Worm (Caenorhabditis elegans): ENCODE measurements around the gene dpy-7.

DNA sequence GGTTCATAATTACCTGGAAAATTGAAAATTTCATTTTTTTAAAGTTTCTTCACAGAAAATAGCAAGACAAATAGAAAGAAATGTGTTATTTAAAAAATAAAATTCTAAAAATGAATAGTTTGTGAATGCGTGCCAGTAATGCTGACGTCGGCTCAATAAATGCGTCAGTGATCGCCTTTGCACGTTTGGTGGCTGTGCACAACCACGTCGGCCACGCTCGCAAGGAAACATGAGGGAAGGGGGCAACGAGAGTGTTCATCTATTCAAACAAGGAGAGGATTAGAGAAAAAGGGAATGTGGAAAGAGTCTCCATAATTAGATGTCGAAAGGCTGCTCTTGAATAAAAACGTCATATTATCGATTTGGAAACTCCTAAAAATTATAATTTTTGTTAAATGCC lies 36.6 kb downstream of the dpy-7 start, which contains the start of gene uggt-1:
- TF ChIP-seq nhr-237 (tag; optimal IDR thresholded peaks at IDR 0.05) = peak; percentile 73
- peak; percentile 66 for TF ChIP-seq mab-9 (GFP tag; IDR thresholded peaks at IDR 0.05)
- no peak for TF ChIP-seq nhr-28 (tag; optimal IDR thresholded peaks at IDR 0.05)
- peak; percentile 38 for TF ChIP-seq zag-1 (tag; optimal IDR thresholded peaks at IDR 0.05)
- peak; percentile 93 for TF ChIP-seq lin-13 (GFP tag; optimal IDR thresholded peaks at IDR 0.05)
- peak; percentile 91 for TF ChIP-seq fkh-10 (GFP tag; optimal IDR thresholded peaks at IDR 0.05)

Data from whole organism, L1 larva.